Worm (Caenorhabditis elegans) whole organism, midembryonic: Measurements from ENCODE around the gene col-150.
A peak's percentile ranks its signal among the peaks of the same experiment; 100 is the strongest.

Experiments used
- T22C8.4 ChIP-seq: fragments of 200-800 bp; sonication (Bioruptor generic); IDR thresholded peaks from 2 replicates; pipeline ENCODE4 v1.3.6; 2022; ENCODE audit warnings: missing genetic modification characterization, missing compliant biosample characterization
- cog-1 ChIP-seq: sonication (generic microtip); optimal IDR thresholded peaks from 2 replicates; lab custom pipeline; 2016; ENCODE audit warnings: missing genetic modification characterization, missing compliant biosample characterization
- flt-1 ChIP-seq: fragments of 200-800 bp; sonication (Bioruptor generic); IDR thresholded peaks from 2 replicates; pipeline ENCODE4 v1.3.6; 2022; ENCODE audit warnings: missing genetic modification characterization, missing compliant biosample characterization
- klf-2 ChIP-seq: fragments of 200-800 bp; sonication (Bioruptor generic); conservative IDR thresholded peaks from 2 replicates; pipeline ENCODE4 v1.3.6; 2022; ENCODE audit warnings: missing genetic modification reagents, missing genetic modification characterization, missing compliant biosample characterization
- med-1 ChIP-seq: sonication (generic microtip); optimal IDR thresholded peaks from 2 replicates; lab custom pipeline; 2017; ENCODE audit warnings: missing genetic modification characterization, mild to moderate bottlenecking, missing compliant biosample characterization, antibody characterized with exemption, missing genetic modification reagents; ENCODE audit not compliant: insufficient read depth
- ref-1 ChIP-seq: fragments of 200-800 bp; sonication (Bioruptor generic); conservative IDR thresholded peaks from 2 replicates; pipeline ENCODE4 v1.3.6; 2022; ENCODE audit warnings: missing genetic modification reagents, missing genetic modification characterization, missing compliant biosample characterization
- tab-1 ChIP-seq: fragments of 200-800 bp; sonication (Bioruptor generic); IDR thresholded peaks from 2 replicates; pipeline ENCODE4 v1.3.6; 2022; ENCODE audit warnings: missing genetic modification characterization, missing compliant biosample characterization
- ztf-23 ChIP-seq: fragments of 200-800 bp; sonication (Bioruptor generic); IDR thresholded peaks from 2 replicates; pipeline ENCODE4 v1.3.6; 2022; ENCODE audit warnings: missing genetic modification reagents, missing genetic modification characterization, missing compliant biosample characterization
- ztf-29 ChIP-seq: fragments of 200-800 bp; sonication (Bioruptor generic); IDR thresholded peaks from 2 replicates; pipeline ENCODE4 v1.3.6; 2022; ENCODE audit warnings: missing genetic modification reagents, missing genetic modification characterization, missing compliant biosample characterization

The col-150 gene

DNA sequence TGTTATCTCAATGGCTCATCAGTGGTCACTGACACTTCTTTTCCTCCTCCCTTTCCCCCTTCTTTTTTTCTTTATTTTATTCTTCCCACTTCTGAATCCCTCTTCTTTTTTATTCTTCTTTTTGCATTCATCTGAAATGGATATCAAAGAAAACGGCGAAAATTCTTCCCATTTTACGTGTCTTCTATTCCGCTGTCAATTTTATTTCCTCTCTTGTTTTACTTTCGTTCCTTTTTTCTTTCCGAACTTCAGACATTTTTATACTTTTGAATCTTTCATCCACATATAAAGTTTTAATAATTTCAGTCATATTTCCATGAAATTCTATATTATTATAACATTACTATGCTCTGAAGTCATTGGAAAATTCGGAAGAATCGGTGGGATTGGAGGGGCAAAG, 7.2 kb downstream of the col-150 start, which contains the start of gene B0024.3:
B0024.3 (plus strand) TSS at position 301 of the 400 bp plus-strand sequence.
- no peak for TF ChIP-seq tab-1 (GFP tag; lab: Robert Waterston, UW)
- TF ChIP-seq flt-1 (GFP tag; lab: Robert Waterston, UW) = no peak
- TF ChIP-seq ztf-29 (GFP tag; lab: Robert Waterston, UW) = no peak
- TF ChIP-seq ztf-23 = no peak
- no peak for TF ChIP-seq T22C8.4
- TF ChIP-seq cog-1 (tag; lab: Kevin White, UChicago) = no peak
- TF ChIP-seq klf-2 (GFP tag; lab: Robert Waterston, UW) = no peak
- no peak for TF ChIP-seq med-1 (GFP tag; lab: Kevin White, UChicago)

DNA sequence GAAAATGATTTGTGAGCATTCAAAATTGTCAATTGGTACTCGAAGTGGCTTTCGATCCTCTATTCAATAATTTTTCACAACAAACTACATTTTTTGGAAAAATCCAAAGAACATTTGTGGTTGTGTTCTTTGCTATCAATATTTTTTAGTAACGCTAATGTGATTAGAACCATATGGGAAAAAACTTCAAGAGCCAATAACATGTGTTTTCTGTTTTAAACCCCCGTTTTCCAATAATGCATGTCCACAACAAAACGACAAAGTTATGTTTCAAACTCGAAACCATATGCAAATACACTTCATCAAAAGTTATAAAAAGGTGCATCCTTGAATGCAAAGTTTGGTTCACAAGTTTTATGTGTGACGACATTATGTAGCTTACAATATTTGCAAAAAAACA, 8.6 kb downstream of the col-150 start:
- TF ChIP-seq T22C8.4 (no peak), ztf-23 (no peak)

DNA sequence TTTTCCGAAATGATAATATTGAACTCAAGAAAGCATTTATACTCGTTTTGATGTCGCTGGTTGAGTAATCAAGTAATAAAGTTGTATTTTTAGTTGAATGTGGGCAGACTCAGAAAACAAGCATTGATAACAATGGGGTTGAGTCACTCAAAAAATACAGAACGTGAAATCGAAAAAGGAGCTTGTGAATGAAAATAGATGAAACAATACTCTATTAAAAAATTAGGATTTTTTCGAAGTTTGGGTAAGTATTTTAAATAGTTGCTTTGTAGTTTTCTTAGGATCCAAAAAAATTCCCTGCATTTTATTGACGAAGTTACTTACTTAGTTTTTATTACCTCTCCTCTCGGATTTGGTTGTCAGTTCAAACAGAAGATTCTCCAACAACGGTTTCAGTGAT, 11.0 kb downstream of the col-150 start, which contains the start of gene lys-3:
lys-3 (minus strand) TSS at position 101 of the 400 bp plus-strand sequence.
- TF ChIP-seq ztf-29 (GFP tag; lab: Robert Waterston, UW) (no peak), cog-1 (tag; lab: Kevin White, UChicago) (no peak), klf-2 (GFP tag; lab: Robert Waterston, UW) (no peak), ref-1 (GFP tag; lab: Robert Waterston, UW) (no peak), ztf-23 (no peak)

DNA sequence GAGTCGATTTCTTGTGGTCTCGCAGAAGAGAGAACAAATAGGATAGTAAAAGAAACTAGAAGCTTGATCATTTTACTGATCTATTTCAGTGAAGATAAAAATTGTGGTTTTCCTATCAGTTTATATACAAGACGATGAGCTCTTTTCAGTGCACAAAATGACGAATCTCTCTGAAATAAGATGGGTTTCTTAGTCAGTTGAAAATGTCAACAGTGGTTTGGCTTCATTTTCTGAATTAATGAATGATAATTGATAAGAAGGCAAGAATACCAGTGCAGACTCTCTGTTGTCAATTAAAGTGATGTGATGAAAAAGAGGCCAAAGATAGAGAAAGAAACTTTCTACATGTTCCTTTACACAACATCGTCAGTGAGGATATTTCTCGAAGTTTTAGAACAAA, 13.1 kb downstream of the col-150 start, which contains the start of gene lys-2:
lys-2 (minus strand) TSS at position 101 of the 400 bp plus-strand sequence.
- TF ChIP-seq ztf-29 (GFP tag; lab: Robert Waterston, UW) (no peak), ztf-23 (no peak), cog-1 (tag; lab: Kevin White, UChicago) (no peak), tab-1 (GFP tag; lab: Robert Waterston, UW) (no peak), ref-1 (GFP tag; lab: Robert Waterston, UW) (no peak), klf-2 (GFP tag; lab: Robert Waterston, UW) (no peak), med-1 (GFP tag; lab: Kevin White, UChicago) (no peak), T22C8.4 (no peak), flt-1 (GFP tag; lab: Robert Waterston, UW) (no peak)

DNA sequence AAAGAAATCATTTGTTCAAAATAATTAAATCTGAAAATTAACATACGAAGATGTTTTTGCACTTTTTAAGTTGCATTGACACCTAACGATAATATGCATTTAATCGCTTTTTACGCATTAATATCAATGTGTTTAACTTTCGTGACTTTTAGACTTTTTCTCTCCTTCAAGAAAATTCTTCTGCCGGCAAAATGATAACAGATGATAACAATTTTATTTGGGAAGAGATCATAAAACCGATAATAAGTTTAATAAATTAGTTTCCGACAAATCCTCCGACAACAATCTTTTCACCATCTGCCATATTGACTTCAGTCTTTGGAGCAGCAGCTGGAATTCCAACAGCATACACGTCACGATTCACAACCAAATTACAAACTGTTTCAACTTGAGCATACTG, 14.3 kb downstream of the col-150 start:
- no peak for TF ChIP-seq med-1 (GFP tag; lab: Kevin White, UChicago)
- TF ChIP-seq tab-1 (GFP tag; lab: Robert Waterston, UW) = no peak
- TF ChIP-seq ref-1 (GFP tag; lab: Robert Waterston, UW) = no peak
- no peak for TF ChIP-seq ztf-23
- TF ChIP-seq flt-1 (GFP tag; lab: Robert Waterston, UW) = no peak
- no peak for TF ChIP-seq T22C8.4
- TF ChIP-seq ztf-29 (GFP tag; lab: Robert Waterston, UW) = no peak
- TF ChIP-seq cog-1 (tag; lab: Kevin White, UChicago) = no peak
- no peak for TF ChIP-seq klf-2 (GFP tag; lab: Robert Waterston, UW)

DNA sequence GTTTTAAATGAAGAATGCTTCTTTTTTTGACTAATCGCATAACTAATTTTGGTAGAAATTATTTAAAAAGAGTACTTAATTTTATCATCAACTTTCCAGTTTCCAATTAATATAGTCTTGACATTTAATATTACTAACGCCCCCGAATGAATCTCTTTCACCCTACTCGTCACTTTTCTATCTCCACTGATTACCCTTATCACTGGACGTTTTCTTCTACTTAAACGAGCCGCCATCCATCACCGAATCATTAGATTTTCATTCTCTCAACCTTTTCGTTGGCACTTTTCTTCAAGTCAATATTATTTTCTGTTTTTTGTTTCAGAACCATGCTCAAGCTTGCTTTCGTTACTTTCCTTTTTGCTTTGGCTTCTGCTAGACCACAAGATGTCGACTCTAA, 16.9 kb downstream of the col-150 start, which contains the start of gene lys-1:
lys-1 (plus strand) TSS at position 326 of the 400 bp plus-strand sequence.
- TF ChIP-seq T22C8.4 = no peak
- no peak for TF ChIP-seq ztf-23
- TF ChIP-seq cog-1 (tag; lab: Kevin White, UChicago) = no peak
- TF ChIP-seq med-1 (GFP tag; lab: Kevin White, UChicago) = no peak
- TF ChIP-seq klf-2 (GFP tag; lab: Robert Waterston, UW) = no peak
- TF ChIP-seq ref-1 (GFP tag; lab: Robert Waterston, UW) = no peak

DNA sequence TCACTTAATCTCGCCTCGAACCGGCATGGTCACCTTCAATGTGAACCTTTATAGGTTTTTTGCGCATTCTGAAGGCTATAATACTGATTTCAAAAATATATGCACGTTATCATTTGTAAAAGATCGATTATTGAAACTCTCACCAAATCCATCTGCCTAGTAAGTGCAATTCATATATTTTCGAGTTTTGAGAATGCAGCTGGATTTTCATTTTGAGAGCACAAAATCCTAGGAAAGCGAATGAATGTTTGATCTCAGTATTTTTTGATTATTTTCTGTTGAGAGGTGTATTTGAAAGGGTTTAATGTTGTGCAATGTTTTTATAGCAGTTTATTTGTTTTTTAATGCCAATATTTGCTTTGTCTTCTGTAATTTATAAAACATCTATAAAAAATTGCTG, 18.4 kb downstream of the col-150 start:
- no peak for TF ChIP-seq T22C8.4
- no peak for TF ChIP-seq ztf-29 (GFP tag; lab: Robert Waterston, UW)
- no peak for TF ChIP-seq tab-1 (GFP tag; lab: Robert Waterston, UW)
- TF ChIP-seq cog-1 (tag; lab: Kevin White, UChicago) = no peak
- no peak for TF ChIP-seq ref-1 (GFP tag; lab: Robert Waterston, UW)
- TF ChIP-seq flt-1 (GFP tag; lab: Robert Waterston, UW) = no peak
- no peak for TF ChIP-seq klf-2 (GFP tag; lab: Robert Waterston, UW)
- TF ChIP-seq ztf-23 = no peak
- TF ChIP-seq med-1 (GFP tag; lab: Kevin White, UChicago) = no peak

DNA sequence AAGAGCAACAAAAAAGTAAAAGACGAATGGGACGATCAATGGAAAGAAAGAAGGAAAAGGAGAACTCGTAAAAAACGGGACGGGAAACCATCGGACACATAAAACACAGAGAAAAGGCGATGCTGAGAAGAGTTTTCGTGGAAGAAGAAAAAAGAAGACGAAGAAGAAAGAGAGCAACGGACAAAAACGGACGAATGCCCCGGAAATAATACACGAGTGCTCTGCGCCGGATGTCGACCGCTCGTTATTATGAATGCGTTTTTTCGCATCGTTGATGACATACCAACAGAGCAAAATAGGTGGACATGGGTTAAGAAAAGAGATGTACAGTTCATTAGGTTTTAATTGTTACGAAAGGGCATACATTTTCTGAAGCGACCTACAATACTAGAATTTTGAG, 18.8 kb downstream of the col-150 start, which contains the start of gene Y22F5A.11:
Y22F5A.11 (minus strand) TSS at position 28 of the 400 bp plus-strand sequence.
- TF ChIP-seq med-1 (GFP tag; lab: Kevin White, UChicago) (no peak), tab-1 (GFP tag; lab: Robert Waterston, UW) (no peak), ztf-29 (GFP tag; lab: Robert Waterston, UW) (no peak), flt-1 (GFP tag; lab: Robert Waterston, UW) (no peak), cog-1 (tag; lab: Kevin White, UChicago) (no peak), ref-1 (GFP tag; lab: Robert Waterston, UW) (no peak), klf-2 (GFP tag; lab: Robert Waterston, UW) (no peak), T22C8.4 (no peak), ztf-23 (no peak)

DNA sequence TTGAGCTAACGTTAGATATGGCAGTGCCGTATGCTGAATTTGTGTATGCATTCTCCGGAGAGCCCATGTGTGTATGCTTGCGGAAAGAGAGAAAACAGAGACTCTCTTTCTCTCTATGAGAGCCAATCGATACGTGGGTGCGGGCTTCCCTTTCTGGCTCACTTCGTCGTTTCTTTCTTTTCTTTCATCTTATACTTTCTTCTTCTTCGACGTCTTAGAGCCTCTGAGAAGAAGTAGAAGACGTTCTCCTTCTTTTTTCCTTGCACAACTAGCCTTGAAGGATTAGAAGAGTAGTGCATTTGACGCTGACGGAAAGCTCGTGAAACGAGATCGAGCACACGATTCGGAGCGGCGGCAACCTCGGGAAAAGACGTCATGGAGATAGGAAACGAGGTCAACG, 20.6 kb downstream of the col-150 start:
- TF ChIP-seq ztf-23 (no peak), T22C8.4 (0 out of 2 replicates have a peak, but pooled peaks have one; percentile 45), flt-1 (GFP tag; lab: Robert Waterston, UW) (no peak), ztf-29 (GFP tag; lab: Robert Waterston, UW) (no peak)

DNA sequence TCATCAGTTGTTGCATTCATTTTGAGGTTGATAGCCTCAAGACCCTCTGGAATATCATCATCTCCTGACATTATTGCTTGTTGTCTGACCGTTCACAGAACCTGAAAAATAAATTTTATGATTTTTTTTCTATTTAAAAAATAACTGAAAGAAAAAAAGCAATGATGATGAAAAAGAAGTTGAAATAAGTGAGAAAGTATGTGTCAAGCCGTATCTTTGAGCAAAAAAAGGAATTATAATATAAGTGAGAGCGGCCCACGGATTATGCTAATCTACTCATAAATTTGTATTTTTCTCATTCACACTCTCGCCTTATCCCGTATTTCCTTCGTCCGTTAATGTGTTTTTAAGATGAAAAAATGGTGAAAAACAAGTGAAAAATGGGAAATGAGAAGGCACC, 24.2 kb downstream of the col-150 start, which contains the start of gene ric-4:
ric-4 (minus strand) TSS at position 101 of the 400 bp plus-strand sequence.
- TF ChIP-seq ztf-23 = no peak
- TF ChIP-seq cog-1 (tag; lab: Kevin White, UChicago) = no peak
- no peak for TF ChIP-seq ref-1 (GFP tag; lab: Robert Waterston, UW)
- TF ChIP-seq med-1 (GFP tag; lab: Kevin White, UChicago) = no peak
- TF ChIP-seq klf-2 (GFP tag; lab: Robert Waterston, UW) = no peak
- no peak for TF ChIP-seq tab-1 (GFP tag; lab: Robert Waterston, UW)
- TF ChIP-seq T22C8.4 = no peak
- no peak for TF ChIP-seq flt-1 (GFP tag; lab: Robert Waterston, UW)
- TF ChIP-seq ztf-29 (GFP tag; lab: Robert Waterston, UW) = no peak
